Worm (Caenorhabditis elegans): ENCODE measurements around the gene tax-4.

- no peak for TF ChIP-seq pha-4 (tag; optimal IDR thresholded peaks at IDR 0.05)
- no peak for TF ChIP-seq ceh-2 (tag; optimal IDR thresholded peaks at IDR 0.05)
- TF ChIP-seq F13H6.1 (tag; optimal IDR thresholded peaks at IDR 0.05) = no peak
- no peak for TF ChIP-seq sox-4 (tag; optimal IDR thresholded peaks at IDR 0.05)
- TF ChIP-seq unc-55 (GFP tag; optimal IDR thresholded peaks at IDR 0.05) = no peak
- no peak for TF ChIP-seq odd-2 (tag; optimal IDR thresholded peaks at IDR 0.05)
- no peak for TF ChIP-seq nhr-11 (tag; optimal IDR thresholded peaks at IDR 0.05)
- no peak for TF ChIP-seq nfya-1 (tag; optimal IDR thresholded peaks at IDR 0.05)
- no peak for TF ChIP-seq K02D7.2 (tag; optimal IDR thresholded peaks at IDR 0.05)
- TF ChIP-seq lim-6 (tag; optimal IDR thresholded peaks at IDR 0.05) = no peak
- TF ChIP-seq hlh-30 (tag; optimal IDR thresholded peaks at IDR 0.05; ENCODE audit: insufficient read depth) = no peak
- no peak for TF ChIP-seq unc-42 (tag; optimal IDR thresholded peaks at IDR 0.05)
- TF ChIP-seq elt-2 (tag; optimal IDR thresholded peaks at IDR 0.05) = no peak
- TF ChIP-seq ceh-18 (tag; optimal IDR thresholded peaks at IDR 0.05) = no peak
Measured at ce11 chrIII:9149132-9149531, 32.2 kb upstream of the tax-4 start.

All from whole organism, late embryonic.